Worm (Caenorhabditis elegans) whole organism, young adult: ENCODE results near the gene F38A1.6.

ENCODE experiments used
- ama-1 ChIP-seq, 3 experiments: fragments of 150-350 bp in 1 of 3; sonication (generic microtip) in 2 of 3; optimal IDR thresholded peaks; 2 replicates each; lab custom pipeline; 2014 to 2018; ENCODE audit warnings: missing biosample characterization in 2 of 3, missing genetic modification characterization in 2 of 3, missing genetic modification reagents in 2 of 3
- lag-1 ChIP-seq: fragments of 200-800 bp; sonication (Bioruptor generic); IDR thresholded peaks from 2 replicates; pipeline ENCODE4 v1.3.6; 2022; ENCODE audit warnings: missing genetic modification reagents, missing genetic modification characterization, missing compliant biosample characterization
- lin-35 ChIP-seq, 3 experiments: fragments of 150-350 bp in 2 of 3; sonication (generic microtip) in 1 of 3; optimal IDR thresholded peaks; 2 replicates each; lab custom pipeline; 2014 to 2018; ENCODE audit warnings: missing biosample characterization in 3 of 3, missing genetic modification characterization in 3 of 3, missing genetic modification reagents in 3 of 3

DNA sequence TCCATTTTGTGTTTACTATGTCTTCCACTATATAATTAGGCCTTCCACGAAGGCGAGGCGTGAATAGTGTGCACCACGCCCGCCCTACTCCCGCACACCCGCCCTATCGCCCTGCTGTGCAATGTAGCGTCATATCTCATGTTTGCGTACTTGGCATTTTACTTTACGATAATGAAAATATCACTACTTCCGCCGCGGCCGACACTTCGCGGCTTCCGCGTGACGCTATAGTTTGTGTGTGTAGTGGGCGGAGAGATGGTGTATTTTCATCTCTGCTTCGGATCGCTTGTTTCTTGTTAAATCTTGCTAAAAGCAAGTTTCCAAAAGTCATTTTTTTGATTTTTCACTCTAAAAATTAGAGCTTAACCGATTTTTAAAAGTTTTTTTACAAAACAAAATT lies 8.8 kb downstream of the F38A1.6 start:
- TF ChIP-seq lag-1 (GFP tag; lab: Robert Waterston, UW) (no peak), lin-35 (GFP tag; optimal IDR thresholded peaks at IDR 0.05; lab: Kevin White, UChicago) (no peak), ama-1 (optimal IDR thresholded peaks at IDR 0.05; lab: Kevin White, UChicago) (no peak), ama-1 (GFP tag; optimal IDR thresholded peaks at IDR 0.05; lab: Kevin White, UChicago) (no peak)
